Worm (Caenorhabditis elegans): Measurements from ENCODE around the gene T01C4.8.

- TF ChIP-seq nhr-237 (tag; optimal IDR thresholded peaks at IDR 0.05), result no peak
- TF ChIP-seq ama-1 (optimal IDR thresholded peaks at IDR 0.05), result no peak
- TF ChIP-seq unc-39 (tag; optimal IDR thresholded peaks at IDR 0.05), result no peak
- no peak for TF ChIP-seq lin-39 (tag; optimal IDR thresholded peaks at IDR 0.05)
- TF ChIP-seq fos-1 (tag; optimal IDR thresholded peaks at IDR 0.05), result no peak
- TF ChIP-seq egl-27 (tag; optimal IDR thresholded peaks at IDR 0.05), result no peak
- TF ChIP-seq crh-2 (tag; optimal IDR thresholded peaks at IDR 0.05), result no peak
- no peak for TF ChIP-seq unc-62 (GFP tag; optimal IDR thresholded peaks at IDR 0.05)
- no peak for TF ChIP-seq ceh-82 (tag; optimal IDR thresholded peaks at IDR 0.05)
- no peak for TF ChIP-seq nhr-23 (tag; optimal IDR thresholded peaks at IDR 0.05)
Measured at ce11 chrV:7147370-7147769, 18.0 kb upstream of the T01C4.8 start, which contains the start of gene ugt-38.
